Worm (Caenorhabditis elegans) whole organism, L3 larva: ENCODE data around the gene F25H9.6.

Source experiments
- ZK546.5 ChIP-seq: sonication (generic microtip); optimal IDR thresholded peaks from 2 replicates; lab custom pipeline; 2017; ENCODE audit warnings: missing biosample characterization, missing genetic modification characterization
- aly-2 ChIP-seq: fragments of 150-350 bp; optimal IDR thresholded peaks from 2 replicates; lab custom pipeline; 2014; ENCODE audit warnings: missing biosample characterization, missing genetic modification characterization
- ama-1 ChIP-seq: fragments of 150-350 bp; optimal IDR thresholded peaks from 2 replicates; lab custom pipeline; 2018
- ceh-9 ChIP-seq: sonication (generic microtip); optimal IDR thresholded peaks from 2 replicates; lab custom pipeline; 2018; ENCODE audit warnings: missing biosample characterization, missing genetic modification characterization
- lin-15B ChIP-seq: fragments of 150-350 bp; optimal IDR thresholded peaks from 2 replicates; lab custom pipeline; 2014; ENCODE audit warnings: missing biosample characterization, missing genetic modification characterization
- lin-39 ChIP-seq: fragments of 150-350 bp; optimal IDR thresholded peaks from 2 replicates; lab custom pipeline; 2018; ENCODE audit warnings: missing biosample characterization, missing genetic modification reagents, missing genetic modification characterization
- lsy-12 ChIP-seq: sonication (generic microtip); optimal IDR thresholded peaks from 2 replicates; lab custom pipeline; 2016; ENCODE audit warnings: mild to moderate bottlenecking, missing genetic modification characterization, missing compliant biosample characterization
- nhr-237 ChIP-seq: fragments of 150-350 bp; optimal IDR thresholded peaks from 2 replicates; lab custom pipeline; 2014; ENCODE audit warnings: missing biosample characterization, missing genetic modification characterization
- nhr-25 ChIP-seq: sonication (generic microtip); optimal IDR thresholded peaks from 2 replicates; lab custom pipeline; 2017; ENCODE audit warnings: missing biosample characterization, missing genetic modification characterization
- pha-4 ChIP-seq: fragments of 150-350 bp; optimal IDR thresholded peaks from 2 replicates; lab custom pipeline; 2014; ENCODE audit warnings: missing biosample characterization, missing genetic modification reagents, missing genetic modification characterization
- unc-62 ChIP-seq: fragments of 150-350 bp; sonication (generic microtip); optimal IDR thresholded peaks from 4 replicates; lab custom pipeline; 2014; ENCODE audit warnings: missing biosample characterization, missing genetic modification reagents, missing genetic modification characterization
- ztf-11 ChIP-seq: fragments of 150-350 bp; optimal IDR thresholded peaks from 2 replicates; lab custom pipeline; 2014; ENCODE audit warnings: missing biosample characterization, missing genetic modification characterization

DNA sequence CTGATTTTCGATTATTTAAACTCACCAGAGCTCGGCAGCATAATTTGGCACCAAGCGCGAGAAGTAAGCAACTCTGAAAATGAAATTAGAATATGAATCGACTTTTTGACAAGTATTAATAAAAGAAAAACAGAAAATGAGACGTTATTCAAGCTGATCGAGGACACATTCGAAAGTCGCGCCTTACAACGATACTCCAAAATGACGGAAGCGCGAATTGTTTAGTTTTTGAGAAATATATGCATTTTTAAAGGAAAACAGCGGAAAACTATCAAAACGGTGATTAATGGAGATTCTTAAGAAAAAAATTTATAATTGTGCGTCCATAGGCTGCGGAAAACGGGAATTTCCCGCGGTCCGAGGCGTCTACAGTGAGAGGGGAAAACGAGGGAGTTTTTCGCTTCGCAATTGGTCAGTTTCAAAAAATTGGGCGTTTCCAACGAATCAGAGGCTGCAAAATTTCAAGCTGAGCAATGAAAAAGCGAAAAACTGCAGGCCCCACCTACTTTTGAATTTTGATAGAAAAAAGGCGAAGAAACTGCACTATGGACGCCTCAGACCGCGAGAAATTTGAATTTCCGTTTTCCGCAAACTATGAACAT lies 30.6 kb downstream of the F25H9.6 start, which contains the start of gene mes-4:
- TF ChIP-seq ztf-11 (tag; lab: Kevin White, UChicago) (no peak), ZK546.5 (tag; lab: Kevin White, UChicago) (no peak), lin-15B (tag; lab: Kevin White, UChicago) (peak; percentile 38), ama-1 (lab: Kevin White, UChicago) (no peak), nhr-237 (no peak), aly-2 (no peak), pha-4 (no peak), lsy-12 (tag; lab: Kevin White, UChicago) (no peak), ceh-9 (tag; lab: Kevin White, UChicago) (no peak), nhr-25 (tag; lab: Kevin White, UChicago) (no peak), unc-62 (no peak), lin-39 (tag; lab: Kevin White, UChicago) (no peak)
